Worm (Caenorhabditis elegans) whole organism, midembryonic: Measurements from ENCODE around the gene dhgd-1.

Experiments
- T22C8.4 ChIP-seq: fragments of 200-800 bp; sonication (Bioruptor generic); IDR thresholded peaks from 2 replicates; pipeline ENCODE4 v1.3.6; 2022; ENCODE audit warnings: missing genetic modification characterization, missing compliant biosample characterization
- cog-1 ChIP-seq: sonication (generic microtip); optimal IDR thresholded peaks from 2 replicates; lab custom pipeline; 2016; ENCODE audit warnings: missing genetic modification characterization, missing compliant biosample characterization
- flt-1 ChIP-seq: fragments of 200-800 bp; sonication (Bioruptor generic); IDR thresholded peaks from 2 replicates; pipeline ENCODE4 v1.3.6; 2022; ENCODE audit warnings: missing genetic modification characterization, missing compliant biosample characterization
- klf-2 ChIP-seq: fragments of 200-800 bp; sonication (Bioruptor generic); conservative IDR thresholded peaks from 2 replicates; pipeline ENCODE4 v1.3.6; 2022; ENCODE audit warnings: missing genetic modification reagents, missing genetic modification characterization, missing compliant biosample characterization
- med-1 ChIP-seq: sonication (generic microtip); optimal IDR thresholded peaks from 2 replicates; lab custom pipeline; 2017; ENCODE audit warnings: missing genetic modification characterization, mild to moderate bottlenecking, missing compliant biosample characterization, antibody characterized with exemption, missing genetic modification reagents; ENCODE audit not compliant: insufficient read depth
- ref-1 ChIP-seq: fragments of 200-800 bp; sonication (Bioruptor generic); conservative IDR thresholded peaks from 2 replicates; pipeline ENCODE4 v1.3.6; 2022; ENCODE audit warnings: missing genetic modification reagents, missing genetic modification characterization, missing compliant biosample characterization
- tab-1 ChIP-seq: fragments of 200-800 bp; sonication (Bioruptor generic); IDR thresholded peaks from 2 replicates; pipeline ENCODE4 v1.3.6; 2022; ENCODE audit warnings: missing genetic modification characterization, missing compliant biosample characterization
- ztf-23 ChIP-seq: fragments of 200-800 bp; sonication (Bioruptor generic); IDR thresholded peaks from 2 replicates; pipeline ENCODE4 v1.3.6; 2022; ENCODE audit warnings: missing genetic modification reagents, missing genetic modification characterization, missing compliant biosample characterization
- ztf-29 ChIP-seq: fragments of 200-800 bp; sonication (Bioruptor generic); IDR thresholded peaks from 2 replicates; pipeline ENCODE4 v1.3.6; 2022; ENCODE audit warnings: missing genetic modification reagents, missing genetic modification characterization, missing compliant biosample characterization

DNA sequence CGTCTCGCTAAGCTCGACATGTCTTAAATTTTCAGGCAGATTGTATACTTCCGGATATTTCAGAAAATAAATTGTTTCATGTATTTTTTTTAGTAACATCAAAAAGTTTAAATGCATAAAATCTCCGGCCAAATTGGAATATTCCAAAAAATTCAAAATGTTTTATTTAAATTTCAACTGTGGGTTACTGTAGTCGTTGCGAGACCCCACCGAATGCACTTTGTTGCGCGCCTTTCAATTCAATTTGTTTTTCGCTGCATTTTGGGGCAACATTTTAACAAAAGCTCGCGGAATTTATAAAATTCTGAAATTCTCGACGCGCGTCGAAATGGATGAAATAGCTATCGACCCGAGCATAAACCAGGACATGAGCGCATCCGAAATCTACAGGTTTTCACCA, 21.1 kb upstream of the dhgd-1 start, which contains the start of gene F54D5.2:
- TF ChIP-seq cog-1 (no peak), med-1 (no peak), ztf-23 (no peak), flt-1 (GFP tag; lab: Robert Waterston, UW) (no peak), T22C8.4 (GFP tag; lab: Robert Waterston, UW) (no peak), klf-2 (GFP tag; lab: Robert Waterston, UW) (no peak), ref-1 (GFP tag; lab: Robert Waterston, UW) (no peak), ztf-29 (no peak), tab-1 (no peak)
